Worm (Caenorhabditis elegans): ENCODE data around the gene Y102A11A.9.

DNA sequence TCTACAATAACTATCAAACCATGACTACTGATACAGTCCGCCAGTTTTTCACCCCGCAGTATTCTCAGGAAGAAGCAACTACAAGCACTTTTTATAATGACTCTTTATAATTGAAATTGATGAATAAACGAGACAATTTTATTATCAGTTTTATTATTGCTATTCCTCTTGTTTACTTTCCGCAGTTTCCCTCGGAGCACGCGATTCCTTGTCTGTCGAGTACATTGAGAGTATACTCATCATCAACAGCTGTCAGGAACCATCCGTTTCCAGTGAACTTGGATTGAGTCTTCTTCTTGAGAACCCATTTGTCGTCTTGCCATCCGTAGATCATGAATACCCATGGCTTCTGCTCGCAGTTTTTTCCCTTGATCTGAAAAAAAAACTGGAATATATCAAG, 17.9 kb downstream of the Y102A11A.9 start:
- no peak for TF ChIP-seq nhr-76 (tag; optimal IDR thresholded peaks at IDR 0.05)
- TF ChIP-seq unc-62 (GFP tag; optimal IDR thresholded peaks at IDR 0.05) = no peak
- no peak for TF ChIP-seq nhr-28 (tag; optimal IDR thresholded peaks at IDR 0.05)
- TF ChIP-seq snpc-4 (tag; optimal IDR thresholded peaks at IDR 0.05) = no peak
- no peak for TF ChIP-seq nhr-237 (tag; optimal IDR thresholded peaks at IDR 0.05)
- TF ChIP-seq mep-1 (tag; optimal IDR thresholded peaks at IDR 0.05) = no peak
- no peak for TF ChIP-seq lin-13 (tag; optimal IDR thresholded peaks at IDR 0.05)
- no peak for TF ChIP-seq blmp-1 (tag; optimal IDR thresholded peaks at IDR 0.05)
- TF ChIP-seq elt-3 (tag; optimal IDR thresholded peaks at IDR 0.05) = no peak
- no peak for TF ChIP-seq unc-39 (tag; optimal IDR thresholded peaks at IDR 0.05)

Measured in whole organism, mixed stage, embryonic.